Fruit fly (Drosophila melanogaster) whole organism, embryonic: Measurements from ENCODE around the gene SsRbeta.

Experiments used
- Adf1 ChIP-seq: fragments of 200-800 bp; sonication (Bioruptor generic); IDR thresholded peaks from 2 replicates; pipeline ENCODE4 v1.3.6; 2022; ENCODE audit warnings: missing biosample characterization, missing genetic modification characterization
- Atf6 ChIP-seq: fragments of 200-800 bp; sonication (Bioruptor generic); IDR thresholded peaks from 2 replicates; pipeline ENCODE4 v1.3.6; 2022; ENCODE audit warnings: missing biosample characterization, missing genetic modification characterization
- CG11723 ChIP-seq: fragments of 200-800 bp; sonication (Bioruptor generic); optimal IDR thresholded peaks from 2 replicates; lab custom pipeline; 2017; ENCODE audit warnings: missing biosample characterization, mild to moderate bottlenecking, missing genetic modification characterization
- CG9797 ChIP-seq: fragments of 200-800 bp; sonication (Bioruptor generic); optimal IDR thresholded peaks from 3 replicates; lab custom pipeline; 2018; ENCODE audit warnings: missing biosample characterization, mild to moderate bottlenecking, missing genetic modification characterization
- Ets97D ChIP-seq: fragments of 200-800 bp; sonication (Bioruptor generic); optimal IDR thresholded peaks from 3 replicates; lab custom pipeline; 2016; ENCODE audit warnings: missing biosample characterization, missing genetic modification characterization
- Kr ChIP-seq: fragments of 200-800 bp; sonication (Bioruptor generic); optimal IDR thresholded peaks from 2 replicates; lab custom pipeline; 2017; ENCODE audit warnings: missing biosample characterization, mild to moderate bottlenecking, missing genetic modification characterization
- Six4 ChIP-seq: fragments of 200-800 bp; sonication (Bioruptor generic); optimal IDR thresholded peaks from 2 replicates; lab custom pipeline; 2016; ENCODE audit warnings: missing biosample characterization, missing genetic modification characterization
- ems ChIP-seq: fragments of 200-800 bp; sonication (Bioruptor generic); optimal IDR thresholded peaks from 3 replicates; lab custom pipeline; 2016; ENCODE audit warnings: missing biosample characterization, missing genetic modification characterization
- gem ChIP-seq: fragments of 200-800 bp; sonication (Bioruptor generic); optimal IDR thresholded peaks from 2 replicates; lab custom pipeline; 2019; ENCODE audit warnings: missing biosample characterization, mild to moderate bottlenecking, missing genetic modification characterization, moderate library complexity
- gt ChIP-seq: fragments of 200-800 bp; sonication (Bioruptor generic); IDR thresholded peaks from 2 replicates; pipeline ENCODE4 v1.3.6; 2022; ENCODE audit warnings: missing biosample characterization, missing genetic modification characterization
- lola ChIP-seq, 3 experiments: fragments of >200 bp in 2 of 3; fragments of 200-800 bp in 1 of 3; sonication (Bioruptor generic) in 1 of 3; optimal IDR thresholded peaks; 2 replicates each; lab custom pipeline; 2017 to 2019; ENCODE audit warnings: missing biosample characterization in 3 of 3, missing genetic modification characterization in 3 of 3, mild to moderate bottlenecking in 1 of 3, moderate library complexity in 1 of 3
- trh ChIP-seq: fragments of 200-800 bp; sonication (Bioruptor generic); optimal IDR thresholded peaks from 2 replicates; lab custom pipeline; 2016; ENCODE audit warnings: missing biosample characterization, missing genetic modification characterization
- twi ChIP-seq: fragments of 200-800 bp; optimal IDR thresholded peaks from 2 replicates; lab custom pipeline; 2019; ENCODE audit warnings: missing biosample characterization, mild to moderate bottlenecking, missing genetic modification characterization, moderate library complexity

- TF ChIP-seq Ets97D (GFP tag; lab: Kevin White, UChicago) = no peak
- TF ChIP-seq twi = no peak
- TF ChIP-seq Kr (GFP tag; lab: Kevin White, UChicago) = no peak
- TF ChIP-seq Adf1 (GFP tag; lab: Robert Waterston, UW) = no peak
- TF ChIP-seq gem (tag; lab: Kevin White, UChicago) = no peak
- TF ChIP-seq lola (GFP tag; optimal IDR thresholded peaks at IDR 0.05; lab: Kevin White, UChicago) = no peak
- no peak for TF ChIP-seq Atf6 (GFP tag; lab: Robert Waterston, UW)
- TF ChIP-seq trh = no peak
- no peak for TF ChIP-seq Six4
- TF ChIP-seq CG9797 (GFP tag; lab: Kevin White, UChicago) = no peak
- TF ChIP-seq gt (GFP tag; lab: Robert Waterston, UW) = no peak
- no peak for TF ChIP-seq CG11723 (GFP tag; lab: Kevin White, UChicago)
- TF ChIP-seq ems = no peak
Observed at dm6 chr3L:16174778-16175177, 45.4 kb downstream of the SsRbeta start.
